Fruit fly (Drosophila melanogaster) whole organism, embryonic: ENCODE results near the gene Osi19.

Source experiments
- Aef1 ChIP-seq: fragments of 200-800 bp; sonication (Bioruptor generic); IDR thresholded peaks from 3 replicates; pipeline ENCODE4 v1.3.6; 2022; ENCODE audit warnings: missing biosample characterization, missing genetic modification characterization
- CG10147 ChIP-seq: fragments of 200-800 bp; sonication (Bioruptor generic); optimal IDR thresholded peaks from 2 replicates; lab custom pipeline; 2019; ENCODE audit warnings: missing biosample characterization, mild to moderate bottlenecking, missing genetic modification characterization, moderate library complexity
- CG11085 ChIP-seq: fragments of 200-800 bp; sonication (Bioruptor generic); IDR thresholded peaks from 2 replicates; pipeline ENCODE4 v1.3.6; 2022; ENCODE audit warnings: missing biosample characterization, missing genetic modification characterization
- CG11247 ChIP-seq: fragments of 200-800 bp; sonication (Bioruptor generic); IDR thresholded peaks from 2 replicates; pipeline ENCODE4 v1.3.6; 2022; ENCODE audit warnings: missing biosample characterization, missing genetic modification characterization
- CG14667 ChIP-seq: fragments of 200-800 bp; sonication (Bioruptor generic); IDR thresholded peaks from 2 replicates; pipeline ENCODE4 v1.3.6; 2022; ENCODE audit warnings: missing biosample characterization, missing genetic modification characterization
- CG2120 ChIP-seq: fragments of 200-800 bp; sonication (Bioruptor generic); optimal IDR thresholded peaks from 3 replicates; lab custom pipeline; 2016; ENCODE audit warnings: missing biosample characterization, missing genetic modification characterization
- CG2129 ChIP-seq: fragments of 200-800 bp; sonication (Bioruptor generic); IDR thresholded peaks from 2 replicates; pipeline ENCODE4 v1.3.6; 2022; ENCODE audit warnings: missing biosample characterization, missing genetic modification characterization; ENCODE audit not compliant: partially characterized antibody
- CG3065 ChIP-seq: fragments of 200-800 bp; sonication (Bioruptor generic); optimal IDR thresholded peaks from 2 replicates; lab custom pipeline; 2016; ENCODE audit warnings: missing biosample characterization, missing genetic modification characterization
- CG3163 ChIP-seq: fragments of 200-800 bp; sonication (Bioruptor generic); optimal IDR thresholded peaks from 3 replicates; lab custom pipeline; 2016; ENCODE audit warnings: missing biosample characterization, missing genetic modification characterization
- CG34422 ChIP-seq: fragments of 200-800 bp; sonication (Bioruptor generic); IDR thresholded peaks from 3 replicates; pipeline ENCODE4 v1.3.6; 2022; ENCODE audit warnings: missing biosample characterization, missing genetic modification characterization
- CG4617 ChIP-seq: fragments of 200-800 bp; sonication (Bioruptor generic); optimal IDR thresholded peaks from 3 replicates; lab custom pipeline; 2016; ENCODE audit warnings: missing biosample characterization, missing genetic modification characterization, borderline replicate concordance
- CG4820 ChIP-seq: fragments of 200-800 bp; sonication (Bioruptor generic); optimal IDR thresholded peaks from 3 replicates; lab custom pipeline; 2016; ENCODE audit warnings: missing biosample characterization, missing genetic modification characterization
- CG7556 ChIP-seq: fragments of 200-800 bp; sonication (Bioruptor generic); optimal IDR thresholded peaks from 2 replicates; lab custom pipeline; 2017; ENCODE audit warnings: missing biosample characterization, mild to moderate bottlenecking, missing genetic modification characterization
- CG7786 ChIP-seq: fragments of 200-800 bp; sonication (Bioruptor generic); optimal IDR thresholded peaks from 2 replicates; lab custom pipeline; 2016; ENCODE audit warnings: missing biosample characterization, missing genetic modification characterization
- CG7987 ChIP-seq: fragments of 200-800 bp; sonication (Bioruptor generic); optimal IDR thresholded peaks from 2 replicates; lab custom pipeline; 2018; ENCODE audit warnings: missing biosample characterization, mild to moderate bottlenecking, missing genetic modification characterization, moderate library complexity
- CG9932 ChIP-seq: fragments of 200-800 bp; sonication (Bioruptor generic); IDR thresholded peaks from 2 replicates; pipeline ENCODE4 v1.3.6; 2022; ENCODE audit warnings: missing biosample characterization, missing genetic modification characterization
- Chrac-16 ChIP-seq: fragments of 200-800 bp; sonication (Bioruptor generic); optimal IDR thresholded peaks from 3 replicates; lab custom pipeline; 2016; ENCODE audit warnings: missing biosample characterization, missing genetic modification characterization
- Dfd ChIP-seq, 2 experiments: fragments of >200 bp; optimal IDR thresholded peaks; 2 replicates each; lab custom pipeline; 2017; ENCODE audit warnings: missing biosample characterization in 2 of 2, missing genetic modification characterization in 2 of 2
- E2f2 ChIP-seq: fragments of 200-800 bp; sonication (Bioruptor generic); IDR thresholded peaks from 2 replicates; pipeline ENCODE4 v1.3.6; 2022; ENCODE audit warnings: missing biosample characterization, missing genetic modification characterization
- Ets65A ChIP-seq: fragments of 200-800 bp; sonication (Bioruptor generic); peaks from one replicate; lab custom pipeline; 2016; ENCODE audit warnings: missing biosample characterization, missing genetic modification characterization
- Ets97D ChIP-seq: fragments of 200-800 bp; sonication (Bioruptor generic); optimal IDR thresholded peaks from 3 replicates; lab custom pipeline; 2016; ENCODE audit warnings: missing biosample characterization, missing genetic modification characterization
- H2.0 ChIP-seq: fragments of 200-800 bp; sonication (Bioruptor generic); IDR thresholded peaks from 2 replicates; pipeline ENCODE4 v1.3.6; 2022; ENCODE audit warnings: missing biosample characterization, missing genetic modification characterization
- HLH3B ChIP-seq: fragments of 200-800 bp; sonication (Bioruptor generic); IDR thresholded peaks from 2 replicates; pipeline ENCODE4 v1.3.6; 2022; ENCODE audit warnings: missing biosample characterization, missing genetic modification characterization
- Hr39 ChIP-seq: fragments of >200 bp; optimal IDR thresholded peaks from 2 replicates; lab custom pipeline; 2017
- Meics ChIP-seq: fragments of 200-800 bp; sonication (Bioruptor generic); optimal IDR thresholded peaks from 2 replicates; lab custom pipeline; 2017; ENCODE audit warnings: missing biosample characterization, mild to moderate bottlenecking, missing genetic modification characterization
- Rfx ChIP-seq: fragments of 200-800 bp; sonication (Bioruptor generic); IDR thresholded peaks from 2 replicates; pipeline ENCODE4 v1.3.6; 2022; ENCODE audit warnings: missing biosample characterization, missing genetic modification characterization
- Rx ChIP-seq: fragments of 200-800 bp; sonication (Bioruptor generic); IDR thresholded peaks from 2 replicates; pipeline ENCODE4 v1.3.6; 2022; ENCODE audit warnings: missing biosample characterization, missing genetic modification characterization
- Sox102F ChIP-seq: fragments of 200-800 bp; sonication (Bioruptor generic); optimal IDR thresholded peaks from 2 replicates; lab custom pipeline; 2018; ENCODE audit warnings: missing biosample characterization, mild to moderate bottlenecking, missing genetic modification characterization, moderate library complexity
- Trl ChIP-seq, 3 experiments: fragments of >200 bp in 2 of 3; fragments of 200-800 bp in 1 of 3; sonication (Bioruptor generic) in 1 of 3; optimal IDR thresholded peaks; 2 replicates in 1 of 3; 3 replicates in 2 of 3; lab custom pipeline; 2016 to 2017; ENCODE audit warnings: missing biosample characterization in 1 of 3, missing genetic modification characterization in 1 of 3
- ab ChIP-seq: fragments of 200-800 bp; sonication (Bioruptor generic); optimal IDR thresholded peaks from 2 replicates; lab custom pipeline; 2016; ENCODE audit warnings: missing biosample characterization, missing genetic modification characterization
- ase ChIP-seq: fragments of 200-800 bp; sonication (Bioruptor generic); IDR thresholded peaks from 3 replicates; pipeline ENCODE4 v1.3.6; 2022; ENCODE audit warnings: missing biosample characterization, missing genetic modification characterization
- disco-r ChIP-seq: fragments of 200-800 bp; sonication (Bioruptor generic); optimal IDR thresholded peaks from 2 replicates; lab custom pipeline; 2016; ENCODE audit warnings: missing biosample characterization, missing genetic modification characterization
- dmrt99B ChIP-seq: fragments of 200-800 bp; sonication (Bioruptor generic); optimal IDR thresholded peaks from 2 replicates; lab custom pipeline; 2018; ENCODE audit warnings: missing biosample characterization, mild to moderate bottlenecking, missing genetic modification characterization, moderate library complexity
- ftz-f1 ChIP-seq: fragments of 200-800 bp; sonication (Bioruptor generic); optimal IDR thresholded peaks from 2 replicates; lab custom pipeline; 2016; ENCODE audit warnings: missing biosample characterization, missing genetic modification characterization
- grn ChIP-seq: fragments of 200-800 bp; sonication (Bioruptor generic); optimal IDR thresholded peaks from 3 replicates; lab custom pipeline; 2017; ENCODE audit warnings: missing biosample characterization, missing genetic modification characterization
- hth ChIP-seq: fragments of >200 bp; optimal IDR thresholded peaks from 2 replicates; lab custom pipeline; 2017; ENCODE audit warnings: inconsistent platforms
- inv ChIP-seq: fragments of 200-800 bp; sonication (Bioruptor generic); IDR thresholded peaks from 2 replicates; pipeline ENCODE4 v1.3.6; 2022; ENCODE audit warnings: missing biosample characterization, missing genetic modification characterization; ENCODE audit not compliant: partially characterized antibody
- lab ChIP-seq: fragments of 200-800 bp; sonication (Bioruptor generic); optimal IDR thresholded peaks from 3 replicates; lab custom pipeline; 2017; ENCODE audit warnings: missing biosample characterization, missing genetic modification characterization, mild to moderate bottlenecking, moderate library complexity, missing genetic modification reagents
- mam ChIP-seq: fragments of 200-800 bp; sonication (Bioruptor generic); optimal IDR thresholded peaks from 3 replicates; lab custom pipeline; 2016; ENCODE audit warnings: missing biosample characterization, missing genetic modification characterization
- nerfin-2 ChIP-seq: fragments of 200-800 bp; sonication (Bioruptor generic); IDR thresholded peaks from 2 replicates; pipeline ENCODE4 v1.3.6; 2022; ENCODE audit warnings: missing biosample characterization, missing genetic modification characterization; ENCODE audit not compliant: partially characterized antibody
- nmo ChIP-seq: fragments of 200-800 bp; sonication (Bioruptor generic); optimal IDR thresholded peaks from 2 replicates; lab custom pipeline; 2018; ENCODE audit warnings: missing biosample characterization, mild to moderate bottlenecking, missing genetic modification characterization, moderate library complexity
- onecut ChIP-seq: fragments of 200-800 bp; sonication (Bioruptor generic); IDR thresholded peaks from 2 replicates; pipeline ENCODE4 v1.3.6; 2022; ENCODE audit warnings: missing biosample characterization, missing genetic modification characterization
- salm ChIP-seq: fragments of 200-800 bp; sonication (Bioruptor generic); optimal IDR thresholded peaks from 2 replicates; lab custom pipeline; 2018; ENCODE audit warnings: missing biosample characterization, mild to moderate bottlenecking, missing genetic modification characterization
- sens ChIP-seq: fragments of 200-800 bp; sonication (Bioruptor generic); peaks from one replicate; lab custom pipeline; 2016; ENCODE audit warnings: missing biosample characterization, missing genetic modification characterization
- seq ChIP-seq: fragments of 200-800 bp; sonication (Bioruptor generic); IDR thresholded peaks from 2 replicates; pipeline ENCODE4 v1.3.6; 2022; ENCODE audit warnings: missing biosample characterization, missing genetic modification characterization
- slou ChIP-seq: fragments of 200-800 bp; sonication (Bioruptor generic); optimal IDR thresholded peaks from 3 replicates; lab custom pipeline; 2016; ENCODE audit warnings: missing biosample characterization, missing genetic modification characterization
- so ChIP-seq: fragments of 200-800 bp; sonication (Bioruptor generic); IDR thresholded peaks from 3 replicates; pipeline ENCODE4 v1.3.6; 2022; ENCODE audit warnings: missing biosample characterization, missing genetic modification characterization
- sqz ChIP-seq: fragments of 200-800 bp; sonication (Bioruptor generic); optimal IDR thresholded peaks from 3 replicates; lab custom pipeline; 2018; ENCODE audit warnings: missing biosample characterization, mild to moderate bottlenecking, missing genetic modification characterization
- tx ChIP-seq: fragments of 200-800 bp; sonication (Bioruptor generic); optimal IDR thresholded peaks from 2 replicates; lab custom pipeline; 2016; ENCODE audit warnings: missing biosample characterization, missing genetic modification characterization
- vnd ChIP-seq: fragments of 200-800 bp; sonication (Bioruptor generic); IDR thresholded peaks from 3 replicates; pipeline ENCODE4 v1.3.6; 2022; ENCODE audit warnings: missing biosample characterization, missing genetic modification characterization; ENCODE audit not compliant: partially characterized antibody
- wdn ChIP-seq: fragments of 200-800 bp; sonication (Bioruptor generic); IDR thresholded peaks from 2 replicates; pipeline ENCODE4 v1.3.6; 2022; ENCODE audit warnings: missing biosample characterization, missing genetic modification characterization
- zfh1 ChIP-seq: fragments of 200-800 bp; sonication (Bioruptor generic); IDR thresholded peaks from 3 replicates; pipeline ENCODE4 v1.3.6; 2022; ENCODE audit warnings: missing biosample characterization, missing genetic modification characterization

The Osi19 gene

DNA sequence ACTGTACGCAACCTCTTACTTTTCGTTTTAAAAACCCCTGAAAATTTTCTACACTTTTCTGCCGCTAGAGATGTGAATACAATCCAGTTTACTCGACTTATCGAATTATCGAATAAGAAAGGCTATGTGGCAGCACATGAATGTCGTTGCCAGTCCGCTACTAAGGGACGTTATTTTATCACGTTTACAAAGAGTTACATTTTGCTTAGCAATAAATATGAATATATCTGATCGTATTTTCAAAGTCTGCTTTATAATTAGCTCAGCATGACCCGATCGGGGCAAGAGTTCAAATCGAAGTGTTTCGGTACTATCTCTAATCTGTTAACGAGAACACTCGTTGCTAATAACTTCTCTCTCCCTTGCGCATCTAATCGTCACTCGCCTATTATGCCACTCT is 32.9 kb downstream of the Osi19 start, which contains the start of gene CG42724 (continued):
- TF ChIP-seq grn (GFP tag; lab: Kevin White, UChicago) (no peak), CG2120 (peak; percentile 84), nerfin-2 (GFP tag; lab: Robert Waterston, UW) (no peak), ase (GFP tag; lab: Robert Waterston, UW) (0 out of 3 replicates have a peak, but pooled peaks have one; percentile 38), ab (GFP tag; lab: Kevin White, UChicago) (peak; percentile 8), CG14667 (GFP tag; lab: Robert Waterston, UW) (peak; percentile 18; the same call in 1 of the 2 replicates), CG3163 (GFP tag; lab: Kevin White, UChicago) (peak; percentile 60), CG11247 (peak; percentile 60; the same call in 1 of the 2 replicates), ftz-f1 (no peak), sqz (GFP tag; lab: Kevin White, UChicago) (no peak), Chrac-16 (peak; percentile 71), CG7786 (peak; percentile 71), Rx (GFP tag; lab: Robert Waterston, UW) (peak; percentile 43; the same call in 1 of the 2 replicates), nmo (GFP tag; lab: Kevin White, UChicago) (peak; percentile 64), Aef1 (peak; percentile 39; the same call in 2 of the 3 replicates), so (GFP tag; lab: Robert Waterston, UW) (no peak), CG9932 (peak; percentile 76), salm (tag; lab: Kevin White, UChicago) (no peak), CG7987 (GFP tag; lab: Kevin White, UChicago) (no peak), hth (no peak), CG7556 (GFP tag; lab: Kevin White, UChicago) (no peak), CG4617 (peak; percentile 89), CG3065 (no peak), Dfd (GFP tag; optimal IDR thresholded peaks at IDR 0.05; lab: Kevin White, UChicago) (no peak), tx (peak; percentile 62), Hr39 (no peak), slou (GFP tag; lab: Kevin White, UChicago) (peak; percentile 26), lab (GFP tag; lab: Kevin White, UChicago) (no peak), CG10147 (GFP tag; lab: Kevin White, UChicago) (no peak), vnd (GFP tag; lab: Robert Waterston, UW) (peak; percentile 37; the same call in 1 of the 3 replicates), onecut (GFP tag; lab: Robert Waterston, UW) (no peak), disco-r (GFP tag; lab: Kevin White, UChicago) (peak; percentile 56), Meics (GFP tag; lab: Kevin White, UChicago) (peak; percentile 100), E2f2 (GFP tag; lab: Robert Waterston, UW) (peak; percentile 29; the same call in 1 of the 2 replicates), CG2129 (no peak), zfh1 (peak; percentile 46; the same call in 1 of the 3 replicates), dmrt99B (tag; lab: Kevin White, UChicago) (no peak), HLH3B (GFP tag; lab: Robert Waterston, UW) (peak; percentile 50), Sox102F (GFP tag; lab: Kevin White, UChicago) (no peak), H2.0 (GFP tag; lab: Robert Waterston, UW) (peak; percentile 63), CG34422 (GFP tag; lab: Robert Waterston, UW) (peak; percentile 44; the same call in 1 of the 3 replicates), wdn (0 out of 2 replicates have a peak, but pooled peaks have one; percentile 21), inv (0 out of 2 replicates have a peak, but pooled peaks have one; percentile 28), sens (peak; percentile 96), Ets65A (GFP tag; lab: Kevin White, UChicago) (peak; percentile 98), Rfx (GFP tag; lab: Robert Waterston, UW) (peak; percentile 80), mam (GFP tag; lab: Kevin White, UChicago) (peak; percentile 89), seq (no peak; the same call in 1 of the 2 replicates), CG4820 (GFP tag; lab: Kevin White, UChicago) (peak; percentile 41), Trl (optimal IDR thresholded peaks at IDR 0.05; lab: Kevin White, UChicago) (peak in 1 of 2 experiments; percentile 48), Trl (GFP tag; optimal IDR thresholded peaks at IDR 0.05; lab: Kevin White, UChicago) (peak; percentile 83), Ets97D (GFP tag; lab: Kevin White, UChicago) (peak; percentile 80), CG11085 (no peak)
